Fruit fly (Drosophila melanogaster): ENCODE data around the gene xit.

The xit gene

dm6 chrX:6867175-6868023, 46.6 kb downstream of the xit start, which contains the start of gene CG14434 (continued):
- peak; percentile 84 for TF ChIP-seq CG13424 (tag; optimal IDR thresholded peaks at IDR 0.05)
- TF ChIP-seq unpg (GFP tag; optimal IDR thresholded peaks at IDR 0.05) = peak; percentile 56
- no peak for TF ChIP-seq da (GFP tag; optimal IDR thresholded peaks at IDR 0.05)
- TF ChIP-seq CG18764 (GFP tag; optimal IDR thresholded peaks at IDR 0.05) = peak; percentile 61
- no peak for TF ChIP-seq CG8765 (GFP tag; IDR thresholded peaks at IDR 0.05)
- TF ChIP-seq klu (GFP tag; IDR thresholded peaks at IDR 0.05) = peak; percentile 45; the same call in 1 of the 2 replicates
- TF ChIP-seq CG2120 (GFP tag; optimal IDR thresholded peaks at IDR 0.05) = peak; percentile 70
- TF ChIP-seq Ptx1 (GFP tag; IDR thresholded peaks at IDR 0.05) = peak; percentile 64
- no peak for TF ChIP-seq pfk (GFP tag; optimal IDR thresholded peaks at IDR 0.05)
- TF ChIP-seq CG6689 (GFP tag; IDR thresholded peaks at IDR 0.05) = peak; percentile 72
- peak; percentile 58; the same call in 1 of the 2 replicates for TF ChIP-seq sisA (GFP tag; IDR thresholded peaks at IDR 0.05)
- TF ChIP-seq CG17361 (GFP tag; IDR thresholded peaks at IDR 0.05) = peak; percentile 98
- peak; percentile 77 for TF ChIP-seq HHEX (GFP tag; optimal IDR thresholded peaks at IDR 0.05)
- TF ChIP-seq NFAT (GFP tag; IDR thresholded peaks at IDR 0.05) = peak; percentile 38; the same call in 1 of the 2 replicates
- peak; percentile 71 for TF ChIP-seq CG3407 (GFP tag; optimal IDR thresholded peaks at IDR 0.05)
- peak; percentile 73 for TF ChIP-seq caup (GFP tag; optimal IDR thresholded peaks at IDR 0.05; ENCODE audit: severe bottlenecking)
- peak; percentile 42 for TF ChIP-seq CG8089 (GFP tag; optimal IDR thresholded peaks at IDR 0.05)
- peak; percentile 17 for TF ChIP-seq Mes4 (GFP tag; optimal IDR thresholded peaks at IDR 0.05)
- TF ChIP-seq Side (GFP tag; optimal IDR thresholded peaks at IDR 0.05) = peak; percentile 52
- no peak for TF ChIP-seq NC2α (GFP tag; optimal IDR thresholded peaks at IDR 0.05)
- peak; percentile 75 for TF ChIP-seq cg (GFP tag; optimal IDR thresholded peaks at IDR 0.05)
- no peak for TF ChIP-seq gsb (GFP tag; IDR thresholded peaks at IDR 0.05)
- TF ChIP-seq CG4404 (GFP tag; IDR thresholded peaks at IDR 0.05) = peak; percentile 49
- TF ChIP-seq Abd-B (GFP tag; optimal IDR thresholded peaks at IDR 0.05) = peak; percentile 82
- peak; percentile 49 for TF ChIP-seq bbx (GFP tag; IDR thresholded peaks at IDR 0.05; ENCODE audit: partially characterized antibody)
- no peak for TF ChIP-seq tll (GFP tag; optimal IDR thresholded peaks at IDR 0.05)
- TF ChIP-seq CG12942 (GFP tag; optimal IDR thresholded peaks at IDR 0.05) = peak; percentile 55
- peak; percentile 42 for TF ChIP-seq Myb (GFP tag; optimal IDR thresholded peaks at IDR 0.05)
- peak; percentile 95 for TF ChIP-seq Sox100B (GFP tag; optimal IDR thresholded peaks at IDR 0.05)
- peak; percentile 44 for TF ChIP-seq pho (GFP tag; optimal IDR thresholded peaks at IDR 0.05)
- TF ChIP-seq Asciz (GFP tag; optimal IDR thresholded peaks at IDR 0.05) = peak; percentile 79
- TF ChIP-seq pan (optimal IDR thresholded peaks at IDR 0.05) = no peak
- peak in 1 of 2 experiments; percentile 40 for TF ChIP-seq pan (GFP tag; optimal IDR thresholded peaks at IDR 0.05 in 1 of 2, IDR thresholded peaks at IDR 0.05 in 1 of 2)
- peak; percentile 78 for TF ChIP-seq CG4360 (GFP tag; IDR thresholded peaks at IDR 0.05)
- peak; percentile 26 for TF ChIP-seq Antp (GFP tag; optimal IDR thresholded peaks at IDR 0.05)
- TF ChIP-seq CG11723 (GFP tag; optimal IDR thresholded peaks at IDR 0.05) = peak; percentile 85
- peak; percentile 87 for TF ChIP-seq dmrt11E (tag; optimal IDR thresholded peaks at IDR 0.05)
- peak; percentile 28 for TF ChIP-seq exex (tag; optimal IDR thresholded peaks at IDR 0.05)
- peak; percentile 65 for TF ChIP-seq Chrac-16 (GFP tag; optimal IDR thresholded peaks at IDR 0.05)
- no peak for TF ChIP-seq CG17802 (tag; optimal IDR thresholded peaks at IDR 0.05)
- TF ChIP-seq Doc3 (GFP tag; IDR thresholded peaks at IDR 0.05; ENCODE audit: partially characterized antibody) = no peak
- peak; percentile 40 for TF ChIP-seq CG4854 (GFP tag; optimal IDR thresholded peaks at IDR 0.05)
- peak; percentile 55 for TF ChIP-seq CG10654 (GFP tag; optimal IDR thresholded peaks at IDR 0.05)
- peak; percentile 34; the same call in 1 of the 2 replicates for TF ChIP-seq ssp (GFP tag; IDR thresholded peaks at IDR 0.05)
- TF ChIP-seq CG7786 (GFP tag; optimal IDR thresholded peaks at IDR 0.05) = peak; percentile 45
- peak; percentile 76 for TF ChIP-seq CG13894 (tag; optimal IDR thresholded peaks at IDR 0.05)
- peak; percentile 70 for TF ChIP-seq CG17359 (tag; optimal IDR thresholded peaks at IDR 0.05)
- peak; percentile 56 for TF ChIP-seq slp2 (GFP tag; optimal IDR thresholded peaks at IDR 0.05)
- peak; percentile 56 for TF ChIP-seq Mad (GFP tag; optimal IDR thresholded peaks at IDR 0.05)
